Worm (Caenorhabditis elegans) whole organism, late embryonic: ENCODE measurements around the gene F46B3.1.

ENCODE experiments used
- C08G9.2 ChIP-seq: sonication (generic microtip); optimal IDR thresholded peaks from 2 replicates; lab custom pipeline; 2016; ENCODE audit warnings: mild to moderate bottlenecking, missing genetic modification characterization, moderate library complexity, missing compliant biosample characterization
- F13H6.1 ChIP-seq: sonication (generic microtip); optimal IDR thresholded peaks from 2 replicates; lab custom pipeline; 2016; ENCODE audit warnings: missing genetic modification characterization, missing compliant biosample characterization
- K02D7.2 ChIP-seq: sonication (generic microtip); optimal IDR thresholded peaks from 2 replicates; lab custom pipeline; 2017; ENCODE audit warnings: mild to moderate bottlenecking, missing genetic modification characterization, missing compliant biosample characterization
- K09A11.1 ChIP-seq: sonication (generic microtip); optimal IDR thresholded peaks from 2 replicates; lab custom pipeline; 2017; ENCODE audit warnings: antibody characterized with exemption, mild to moderate bottlenecking, missing genetic modification characterization, missing compliant biosample characterization; ENCODE audit not compliant: insufficient read depth
- ahr-1 ChIP-seq: sonication (generic microtip); optimal IDR thresholded peaks from 2 replicates; lab custom pipeline; 2016; ENCODE audit warnings: missing genetic modification characterization, missing compliant biosample characterization
- ama-1 ChIP-seq: fragments of 150-350 bp; optimal IDR thresholded peaks from 2 replicates; lab custom pipeline; 2014
- ceh-18 ChIP-seq: sonication (generic microtip); optimal IDR thresholded peaks from 2 replicates; lab custom pipeline; 2016; ENCODE audit warnings: missing genetic modification characterization, missing compliant biosample characterization
- ceh-19 ChIP-seq: fragments of 200-800 bp; sonication (Bioruptor generic); optimal IDR thresholded peaks from 2 replicates; lab custom pipeline; 2018; ENCODE audit warnings: mild to moderate bottlenecking, missing genetic modification characterization, missing compliant biosample characterization
- ceh-2 ChIP-seq: sonication (generic microtip); optimal IDR thresholded peaks from 2 replicates; lab custom pipeline; 2016; ENCODE audit warnings: missing genotype, missing genetic modification characterization, missing compliant biosample characterization
- ceh-22 ChIP-seq: sonication (generic microtip); optimal IDR thresholded peaks from 2 replicates; lab custom pipeline; 2017; ENCODE audit warnings: missing biosample characterization, missing genetic modification characterization
- ceh-24 ChIP-seq: sonication (generic microtip); optimal IDR thresholded peaks from 2 replicates; lab custom pipeline; 2016; ENCODE audit warnings: mild to moderate bottlenecking, missing genetic modification characterization, missing compliant biosample characterization
- ceh-30 ChIP-seq: fragments of 150-350 bp; optimal IDR thresholded peaks from 2 replicates; lab custom pipeline; 2014; ENCODE audit warnings: missing biosample characterization, missing genetic modification characterization
- ceh-34 ChIP-seq: sonication (generic microtip); optimal IDR thresholded peaks from 2 replicates; lab custom pipeline; 2016; ENCODE audit warnings: mild to moderate bottlenecking, missing genetic modification characterization, missing compliant biosample characterization
- ceh-45 ChIP-seq: fragments of 200-800 bp; sonication (Bioruptor generic); IDR thresholded peaks from 2 replicates; pipeline ENCODE4 v1.3.6; 2022; ENCODE audit warnings: missing genetic modification reagents, missing genetic modification characterization, missing compliant biosample characterization
- ceh-48 ChIP-seq: sonication (generic microtip); optimal IDR thresholded peaks from 2 replicates; lab custom pipeline; 2016; ENCODE audit warnings: missing genetic modification characterization, inconsistent platforms, missing compliant biosample characterization
- ceh-6 ChIP-seq: fragments of 200-800 bp; sonication (Bioruptor generic); optimal IDR thresholded peaks from 2 replicates; lab custom pipeline; 2018; ENCODE audit warnings: mild to moderate bottlenecking, missing genetic modification characterization, missing compliant biosample characterization
- ceh-9 ChIP-seq: sonication (generic microtip); optimal IDR thresholded peaks from 2 replicates; lab custom pipeline; 2016; ENCODE audit warnings: mild to moderate bottlenecking, missing genetic modification characterization, inconsistent platforms, missing compliant biosample characterization
- dmd-4 ChIP-seq: sonication (generic microtip); optimal IDR thresholded peaks from 2 replicates; lab custom pipeline; 2016; ENCODE audit warnings: borderline replicate concordance, missing genetic modification characterization, missing compliant biosample characterization
- dve-1 ChIP-seq: sonication (generic microtip); optimal IDR thresholded peaks from 2 replicates; lab custom pipeline; 2017; ENCODE audit warnings: antibody characterized with exemption, mild to moderate bottlenecking, missing genetic modification characterization, missing compliant biosample characterization
- elt-2 ChIP-seq: sonication (generic microtip); optimal IDR thresholded peaks from 2 replicates; lab custom pipeline; 2016; ENCODE audit warnings: missing genetic modification reagents, missing genetic modification characterization, missing compliant biosample characterization
- elt-4 ChIP-seq: sonication (generic microtip); optimal IDR thresholded peaks from 2 replicates; lab custom pipeline; 2016; ENCODE audit warnings: missing genetic modification characterization, missing compliant biosample characterization
- eyg-1 ChIP-seq: sonication (generic microtip); optimal IDR thresholded peaks from 2 replicates; lab custom pipeline; 2016; ENCODE audit warnings: missing genotype, missing genetic modification characterization, missing compliant biosample characterization
- fax-1 ChIP-seq: sonication (generic microtip); optimal IDR thresholded peaks from 2 replicates; lab custom pipeline; 2016; ENCODE audit warnings: missing genotype, missing genetic modification characterization, missing compliant biosample characterization
- fkh-10 ChIP-seq: fragments of 150-350 bp; optimal IDR thresholded peaks from 2 replicates; lab custom pipeline; 2014; ENCODE audit warnings: missing biosample characterization, missing genetic modification reagents, missing genetic modification characterization
- fkh-6 ChIP-seq: sonication (generic microtip); optimal IDR thresholded peaks from 2 replicates; lab custom pipeline; 2016; ENCODE audit warnings: missing genetic modification characterization, missing compliant biosample characterization
- gmeb-2 ChIP-seq: sonication (generic microtip); optimal IDR thresholded peaks from 2 replicates; lab custom pipeline; 2016; ENCODE audit warnings: missing genetic modification characterization, inconsistent platforms, missing compliant biosample characterization
- hlh-15 ChIP-seq: sonication (generic microtip); optimal IDR thresholded peaks from 2 replicates; lab custom pipeline; 2016; ENCODE audit warnings: missing genetic modification characterization, missing compliant biosample characterization
- hlh-6 ChIP-seq: sonication (generic microtip); optimal IDR thresholded peaks from 2 replicates; lab custom pipeline; 2016; ENCODE audit warnings: missing genotype, missing genetic modification characterization, missing compliant biosample characterization
- hlh-8 ChIP-seq: sonication (generic microtip); optimal IDR thresholded peaks from 2 replicates; lab custom pipeline; 2016; ENCODE audit warnings: missing genotype, missing genetic modification characterization, missing compliant biosample characterization
- lin-11 ChIP-seq: fragments of 200-800 bp; sonication (Bioruptor generic); optimal IDR thresholded peaks from 2 replicates; lab custom pipeline; 2018; ENCODE audit warnings: mild to moderate bottlenecking, missing genetic modification characterization, missing compliant biosample characterization
- madf-2 ChIP-seq: sonication (generic microtip); optimal IDR thresholded peaks from 2 replicates; lab custom pipeline; 2017; ENCODE audit warnings: missing genetic modification characterization, missing compliant biosample characterization
- mec-3 ChIP-seq: sonication (generic microtip); optimal IDR thresholded peaks from 2 replicates; lab custom pipeline; 2016; ENCODE audit warnings: borderline replicate concordance, missing genetic modification characterization, missing compliant biosample characterization
- nfya-1 ChIP-seq: sonication (generic microtip); optimal IDR thresholded peaks from 2 replicates; lab custom pipeline; 2017; ENCODE audit warnings: missing genetic modification characterization, mild to moderate bottlenecking, missing compliant biosample characterization, antibody characterized with exemption, moderate library complexity
- nhr-11 ChIP-seq: fragments of 150-350 bp; optimal IDR thresholded peaks from 2 replicates; lab custom pipeline; 2014; ENCODE audit warnings: missing biosample characterization, missing genetic modification characterization
- nhr-232 ChIP-seq: sonication (generic microtip); optimal IDR thresholded peaks from 2 replicates; lab custom pipeline; 2016; ENCODE audit warnings: missing genetic modification characterization, missing compliant biosample characterization
- odd-2 ChIP-seq: sonication (generic microtip); optimal IDR thresholded peaks from 2 replicates; lab custom pipeline; 2017; ENCODE audit warnings: antibody characterized with exemption, mild to moderate bottlenecking, missing genetic modification characterization, missing compliant biosample characterization
- pax-1 ChIP-seq: fragments of 150-350 bp; optimal IDR thresholded peaks from 2 replicates; lab custom pipeline; 2014; ENCODE audit warnings: missing biosample characterization, missing genetic modification characterization
- pha-2 ChIP-seq: sonication (generic microtip); optimal IDR thresholded peaks from 2 replicates; lab custom pipeline; 2017; ENCODE audit warnings: mild to moderate bottlenecking, missing genetic modification characterization, missing compliant biosample characterization
- pqm-1 ChIP-seq: sonication (generic microtip); optimal IDR thresholded peaks from 2 replicates; lab custom pipeline; 2016; ENCODE audit warnings: missing genetic modification characterization, missing compliant biosample characterization
- pros-1 ChIP-seq: fragments of 150-350 bp; optimal IDR thresholded peaks from 2 replicates; lab custom pipeline; 2014; ENCODE audit warnings: missing biosample characterization, missing genetic modification reagents, missing genetic modification characterization
- rnt-1 ChIP-seq: sonication (generic microtip); optimal IDR thresholded peaks from 2 replicates; lab custom pipeline; 2016; ENCODE audit warnings: missing genetic modification characterization, missing compliant biosample characterization
- sdc-2 ChIP-seq: sonication (generic microtip); optimal IDR thresholded peaks from 2 replicates; lab custom pipeline; 2016; ENCODE audit warnings: missing genotype, missing genetic modification characterization, missing compliant biosample characterization
- syd-9 ChIP-seq: sonication (generic microtip); optimal IDR thresholded peaks from 2 replicates; lab custom pipeline; 2016; ENCODE audit warnings: mild to moderate bottlenecking, missing genetic modification characterization, moderate library complexity, missing compliant biosample characterization
- tbx-2 ChIP-seq: sonication (generic microtip); optimal IDR thresholded peaks from 2 replicates; lab custom pipeline; 2016; ENCODE audit warnings: missing genetic modification characterization, missing compliant biosample characterization
- tbx-7 ChIP-seq: sonication (generic microtip); optimal IDR thresholded peaks from 2 replicates; lab custom pipeline; 2016; ENCODE audit warnings: missing genotype, missing genetic modification characterization, missing compliant biosample characterization
- unc-42 ChIP-seq: sonication (generic microtip); optimal IDR thresholded peaks from 2 replicates; lab custom pipeline; 2016; ENCODE audit warnings: missing genotype, missing genetic modification characterization, missing compliant biosample characterization
- unc-86 ChIP-seq: sonication (generic microtip); optimal IDR thresholded peaks from 2 replicates; lab custom pipeline; 2016; ENCODE audit warnings: missing genetic modification characterization, missing compliant biosample characterization

Gene F46B3.1

ce11 chrV:20608688-20609087 lies 11.7 kb upstream of the F46B3.1 start, which contains the start of gene ttr-12:
TSS of gene ttr-12 (minus strand) at chrV:20608788.
- TF ChIP-seq hlh-15 (tag; lab: Kevin White, UChicago) = no peak
- TF ChIP-seq hlh-8 (tag; lab: Kevin White, UChicago) = no peak
- TF ChIP-seq pha-2 (tag; lab: Kevin White, UChicago) = no peak
- no peak for TF ChIP-seq eyg-1 (tag; lab: Kevin White, UChicago)
- no peak for TF ChIP-seq ceh-30 (tag; lab: Kevin White, UChicago)
- TF ChIP-seq ceh-45 (GFP tag; lab: Robert Waterston, UW) = no peak
- no peak for TF ChIP-seq syd-9 (tag; lab: Kevin White, UChicago)
- TF ChIP-seq, all 69 proteins: peak for 0

ce11 chrV:20606617-20607016 lies 9.6 kb upstream of the F46B3.1 start, which contains the start of gene F46B3.23:
TSS of gene F46B3.23 (minus strand) at chrV:20606717.
- TF ChIP-seq pax-1 = no peak
- TF ChIP-seq dve-1 (tag; lab: Kevin White, UChicago) = no peak
- TF ChIP-seq ceh-48 (tag; lab: Kevin White, UChicago) = no peak
- no peak for TF ChIP-seq ceh-2 (tag; lab: Kevin White, UChicago)
- no peak for TF ChIP-seq ama-1 (lab: Kevin White, UChicago)
- TF ChIP-seq pqm-1 (tag; lab: Kevin White, UChicago) = no peak
- no peak for TF ChIP-seq madf-2 (tag; lab: Kevin White, UChicago)
- TF ChIP-seq elt-2 (tag; lab: Kevin White, UChicago) = no peak

- TF ChIP-seq rnt-1 = peak; percentile 85
Measured at ce11 chrV:20605812-20606211, 8.8 kb upstream of the F46B3.1 start.

- TF ChIP-seq pax-1 (no peak), fkh-10 (GFP tag; lab: Kevin White, UChicago) (no peak), elt-4 (no peak), fax-1 (tag; lab: Kevin White, UChicago) (no peak), sdc-2 (no peak), K09A11.1 (tag; lab: Kevin White, UChicago) (no peak), ceh-24 (tag; lab: Kevin White, UChicago) (no peak), ceh-18 (tag; lab: Kevin White, UChicago) (no peak), ahr-1 (no peak), lin-11 (tag; lab: Kevin White, UChicago) (no peak), nhr-232 (tag; lab: Kevin White, UChicago) (no peak), pros-1 (no peak), ceh-9 (tag; lab: Kevin White, UChicago) (no peak), ceh-2 (tag; lab: Kevin White, UChicago) (no peak), mec-3 (tag; lab: Kevin White, UChicago) (no peak), odd-2 (tag; lab: Kevin White, UChicago) (no peak), ceh-19 (no peak), tbx-2 (tag; lab: Kevin White, UChicago) (no peak), unc-86 (no peak), unc-42 (no peak)
Measured at ce11 chrV:20604606-20605155, 7.7 kb upstream of the F46B3.1 start, which contains the start of gene ttr-57. TSS of gene ttr-57 (plus strand) at chrV:20605105.

- TF ChIP-seq dmd-4 (tag; lab: Kevin White, UChicago) = no peak
- no peak for TF ChIP-seq nhr-11 (tag; lab: Kevin White, UChicago)
- no peak for TF ChIP-seq nfya-1 (tag; lab: Kevin White, UChicago)
- TF ChIP-seq C08G9.2 (tag; lab: Kevin White, UChicago) = no peak
- TF ChIP-seq F13H6.1 (tag; lab: Kevin White, UChicago) = no peak
- TF ChIP-seq gmeb-2 (tag; lab: Kevin White, UChicago) = no peak
- no peak for TF ChIP-seq pha-2 (tag; lab: Kevin White, UChicago)
- no peak for TF ChIP-seq fkh-6 (tag; lab: Kevin White, UChicago)
- TF ChIP-seq ceh-22 (tag; lab: Kevin White, UChicago) = no peak
- TF ChIP-seq ceh-45 (GFP tag; lab: Robert Waterston, UW) = no peak
- no peak for TF ChIP-seq ceh-34
- no peak for TF ChIP-seq ceh-24 (tag; lab: Kevin White, UChicago)
- TF ChIP-seq tbx-7 (tag; lab: Kevin White, UChicago) = no peak
- no peak for TF ChIP-seq K02D7.2 (tag; lab: Kevin White, UChicago)
- TF ChIP-seq pax-1 = no peak
- TF ChIP-seq ceh-6 (GFP tag; lab: Kevin White, UChicago) = no peak
- no peak for TF ChIP-seq hlh-6 (tag; lab: Kevin White, UChicago)
Measured at ce11 chrV:20603014-20603413, 6.0 kb upstream of the F46B3.1 start, which contains the start of gene ttr-11. TSS of gene ttr-11 (plus strand) at chrV:20603314.
